In genomic region chr2L:12049133-12049532, dm6 we compare ENCODE assay signal across 2 fruit fly cellular contexts.
A peak's percentile ranks its signal among the peaks of the same experiment; 100 is the strongest.
TF ChIP-seq lines count a peak whose summit lies in the region.

PLCXD (plus strand) TSS chr2L:12049418.

- no peak for TF ChIP-seq CTCF in whole organism, embryonic (GFP tag; optimal IDR thresholded peaks at IDR 0.05; lab: Kevin White, UChicago)

TF ChIP-seq in whole organism, embryonic, 481 proteins besides CTCF, POLR2A, EP300 and RAD21 (continues in another document):
- peak; percentile 8 for TF ChIP-seq Fer3 (tag; optimal IDR thresholded peaks at IDR 0.05; lab: Kevin White, UChicago)
- TF ChIP-seq CG12155 (GFP tag; optimal IDR thresholded peaks at IDR 0.05; lab: Kevin White, UChicago) = no peak
- peak; percentile 36 for TF ChIP-seq CG4707 (GFP tag; optimal IDR thresholded peaks at IDR 0.05; lab: Kevin White, UChicago)
- no peak for TF ChIP-seq Hey (tag; optimal IDR thresholded peaks at IDR 0.05; lab: Kevin White, UChicago)
- TF ChIP-seq ac (GFP tag; optimal IDR thresholded peaks at IDR 0.05; lab: Kevin White, UChicago) = no peak
- no peak for TF ChIP-seq CG5953 (GFP tag; IDR thresholded peaks at IDR 0.05; lab: Robert Waterston, UW)
- no peak for TF ChIP-seq CG18764 (GFP tag; optimal IDR thresholded peaks at IDR 0.05; lab: Kevin White, UChicago)
- no peak for TF ChIP-seq chif (GFP tag; optimal IDR thresholded peaks at IDR 0.05; lab: Kevin White, UChicago)
- TF ChIP-seq eyg (GFP tag; optimal IDR thresholded peaks at IDR 0.05; lab: Kevin White, UChicago) = no peak
- no peak for TF ChIP-seq CG11504 (tag; optimal IDR thresholded peaks at IDR 0.05; lab: Kevin White, UChicago)
- peak; percentile 55 for TF ChIP-seq Sox100B (GFP tag; optimal IDR thresholded peaks at IDR 0.05; lab: Kevin White, UChicago)
- no peak for TF ChIP-seq MESR4 (GFP tag; optimal IDR thresholded peaks at IDR 0.05; lab: Kevin White, UChicago)
- TF ChIP-seq CG2202 (tag; optimal IDR thresholded peaks at IDR 0.05; lab: Kevin White, UChicago) = no peak
- peak; percentile 10 for TF ChIP-seq CG13296 (GFP tag; optimal IDR thresholded peaks at IDR 0.05; lab: Kevin White, UChicago)
- no peak for TF ChIP-seq Bdp1 (GFP tag; optimal IDR thresholded peaks at IDR 0.05; lab: Kevin White, UChicago)
- TF ChIP-seq CG4820 (GFP tag; optimal IDR thresholded peaks at IDR 0.05; lab: Kevin White, UChicago) = no peak
- TF ChIP-seq CG31365 (tag; optimal IDR thresholded peaks at IDR 0.05; lab: Kevin White, UChicago) = no peak
- TF ChIP-seq CG6791 (GFP tag; IDR thresholded peaks at IDR 0.05; lab: Robert Waterston, UW; ENCODE audit: partially characterized antibody) = no peak
- TF ChIP-seq CG15601 (tag; optimal IDR thresholded peaks at IDR 0.05; lab: Kevin White, UChicago) = peak; percentile 38
- TF ChIP-seq toy (GFP tag; IDR thresholded peaks at IDR 0.05; lab: Robert Waterston, UW) = no peak
- TF ChIP-seq D19A (tag; optimal IDR thresholded peaks at IDR 0.05; lab: Kevin White, UChicago) = peak; percentile 14
- TF ChIP-seq CG11695 (GFP tag; IDR thresholded peaks at IDR 0.05; lab: Robert Waterston, UW) = no peak
- peak; percentile 34 for TF ChIP-seq fd64A (GFP tag; optimal IDR thresholded peaks at IDR 0.05; lab: Kevin White, UChicago)
- peak; percentile 15 for TF ChIP-seq CG17359 (tag; optimal IDR thresholded peaks at IDR 0.05; lab: Kevin White, UChicago)
- TF ChIP-seq en (GFP tag; optimal IDR thresholded peaks at IDR 0.05; lab: Kevin White, UChicago) = no peak
- no peak for TF ChIP-seq eve (GFP tag; optimal IDR thresholded peaks at IDR 0.05; lab: Kevin White, UChicago)
- TF ChIP-seq Bgb (GFP tag; IDR thresholded peaks at IDR 0.05; lab: Robert Waterston, UW; ENCODE audit: partially characterized antibody) = no peak
- peak; percentile 24 for TF ChIP-seq gsb-n (tag; optimal IDR thresholded peaks at IDR 0.05; lab: Kevin White, UChicago)
- TF ChIP-seq ap (GFP tag; IDR thresholded peaks at IDR 0.05; lab: Robert Waterston, UW) = no peak
- no peak for TF ChIP-seq CG12942 (GFP tag; optimal IDR thresholded peaks at IDR 0.05; lab: Kevin White, UChicago)
- peak; percentile 5 for TF ChIP-seq CG33557 (GFP tag; optimal IDR thresholded peaks at IDR 0.05; lab: Kevin White, UChicago)
- TF ChIP-seq sens (GFP tag; lab: Kevin White, UChicago) = peak; percentile 26
- no peak for TF ChIP-seq C15 (GFP tag; IDR thresholded peaks at IDR 0.05; lab: Robert Waterston, UW)
- no peak for TF ChIP-seq gt (GFP tag; IDR thresholded peaks at IDR 0.05; lab: Robert Waterston, UW)
- no peak for TF ChIP-seq nmo (GFP tag; optimal IDR thresholded peaks at IDR 0.05; lab: Kevin White, UChicago)
- no peak for TF ChIP-seq Mad (GFP tag; optimal IDR thresholded peaks at IDR 0.05; lab: Kevin White, UChicago)
- TF ChIP-seq Doc3 (GFP tag; IDR thresholded peaks at IDR 0.05; lab: Robert Waterston, UW; ENCODE audit: partially characterized antibody) = no peak
- peak; percentile 24 for TF ChIP-seq Sry-β (GFP tag; optimal IDR thresholded peaks at IDR 0.05; lab: Kevin White, UChicago)
- no peak for TF ChIP-seq seq (GFP tag; IDR thresholded peaks at IDR 0.05; lab: Robert Waterston, UW)
- TF ChIP-seq wek (GFP tag; optimal IDR thresholded peaks at IDR 0.05; lab: Kevin White, UChicago) = peak; percentile 9
- TF ChIP-seq ci (GFP tag; IDR thresholded peaks at IDR 0.05; lab: Robert Waterston, UW) = peak; percentile 51; the same call in 2 of the 3 replicates
- no peak for TF ChIP-seq CG6689 (GFP tag; IDR thresholded peaks at IDR 0.05; lab: Robert Waterston, UW)
- TF ChIP-seq jing (GFP tag; optimal IDR thresholded peaks at IDR 0.05; lab: Kevin White, UChicago) = no peak
- TF ChIP-seq CG14710 (tag; optimal IDR thresholded peaks at IDR 0.05; lab: Kevin White, UChicago) = peak; percentile 29
- TF ChIP-seq grau (tag; optimal IDR thresholded peaks at IDR 0.05; lab: Kevin White, UChicago) = no peak
- no peak for TF ChIP-seq gsb (GFP tag; IDR thresholded peaks at IDR 0.05; lab: Robert Waterston, UW)
- no peak for TF ChIP-seq CHES-1-like (GFP tag; optimal IDR thresholded peaks at IDR 0.05; lab: Kevin White, UChicago)
- peak; percentile 91 for TF ChIP-seq CG5180 (GFP tag; optimal IDR thresholded peaks at IDR 0.05; lab: Kevin White, UChicago)

TF ChIP-seq in whole organism, prepupa, 60 proteins besides CTCF, POLR2A, EP300 and RAD21:
- peak; percentile 32 for TF ChIP-seq fkh (GFP tag; optimal IDR thresholded peaks at IDR 0.05; lab: Kevin White, UChicago)
- TF ChIP-seq svp (GFP tag; lab: Kevin White, UChicago) = no peak
